Fruit fly (Drosophila melanogaster) whole organism, embryonic: ENCODE measurements around the gene CG11858.

Experiments
- Atf6 ChIP-seq: fragments of 200-800 bp; sonication (Bioruptor generic); IDR thresholded peaks from 2 replicates; pipeline ENCODE4 v1.3.6; 2022; ENCODE audit warnings: missing biosample characterization, missing genetic modification characterization
- BEAF-32 ChIP-seq: fragments of 200-800 bp; sonication (Bioruptor generic); optimal IDR thresholded peaks from 3 replicates; lab custom pipeline; 2017; ENCODE audit warnings: missing biosample characterization, missing genetic modification characterization, mild to moderate bottlenecking, moderate library complexity, missing genetic modification reagents
- C15 ChIP-seq: fragments of 200-800 bp; sonication (Bioruptor generic); IDR thresholded peaks from 3 replicates; pipeline ENCODE4 v1.3.6; 2022; ENCODE audit warnings: missing biosample characterization, missing genetic modification characterization
- CG10147 ChIP-seq: fragments of 200-800 bp; sonication (Bioruptor generic); optimal IDR thresholded peaks from 2 replicates; lab custom pipeline; 2019; ENCODE audit warnings: missing biosample characterization, mild to moderate bottlenecking, missing genetic modification characterization, moderate library complexity
- CG10366 ChIP-seq: fragments of 200-800 bp; sonication (Bioruptor generic); IDR thresholded peaks from 2 replicates; pipeline ENCODE4 v1.3.6; 2022; ENCODE audit warnings: missing biosample characterization, missing genetic modification characterization
- CG10654 ChIP-seq: fragments of 200-800 bp; sonication (Bioruptor generic); optimal IDR thresholded peaks from 2 replicates; lab custom pipeline; 2016; ENCODE audit warnings: missing biosample characterization, missing genetic modification characterization
- CG13775 ChIP-seq: fragments of 200-800 bp; sonication (Bioruptor generic); optimal IDR thresholded peaks from 3 replicates; lab custom pipeline; 2017; ENCODE audit warnings: missing biosample characterization, mild to moderate bottlenecking, missing genetic modification characterization
- CG14441 ChIP-seq: fragments of 200-800 bp; sonication (Bioruptor generic); IDR thresholded peaks from 2 replicates; pipeline ENCODE4 v1.3.6; 2022; ENCODE audit warnings: missing biosample characterization, missing genetic modification characterization
- CG14667 ChIP-seq: fragments of 200-800 bp; sonication (Bioruptor generic); IDR thresholded peaks from 2 replicates; pipeline ENCODE4 v1.3.6; 2022; ENCODE audit warnings: missing biosample characterization, missing genetic modification characterization
- CG31224 ChIP-seq: fragments of 200-800 bp; sonication (Bioruptor generic); IDR thresholded peaks from 2 replicates; pipeline ENCODE4 v1.3.6; 2022; ENCODE audit warnings: missing biosample characterization, missing genetic modification characterization
- CG33213 ChIP-seq: fragments of 200-800 bp; sonication (Bioruptor generic); optimal IDR thresholded peaks from 3 replicates; lab custom pipeline; 2016; ENCODE audit warnings: missing biosample characterization, missing genetic modification characterization
- CG4360 ChIP-seq: fragments of 200-800 bp; sonication (Bioruptor generic); IDR thresholded peaks from 2 replicates; pipeline ENCODE4 v1.3.6; 2022; ENCODE audit warnings: missing biosample characterization, missing genetic modification characterization
- CG6254 ChIP-seq: fragments of 200-800 bp; sonication (Bioruptor generic); optimal IDR thresholded peaks from 3 replicates; lab custom pipeline; 2017; ENCODE audit warnings: mild to moderate bottlenecking, missing biosample characterization, missing genetic modification reagents, missing genetic modification characterization
- CG6813 ChIP-seq: fragments of 200-800 bp; sonication (Bioruptor generic); optimal IDR thresholded peaks from 2 replicates; lab custom pipeline; 2017; ENCODE audit warnings: missing biosample characterization, missing genetic modification characterization, mild to moderate bottlenecking, moderate library complexity, missing genetic modification reagents
- CG7987 ChIP-seq: fragments of 200-800 bp; sonication (Bioruptor generic); optimal IDR thresholded peaks from 2 replicates; lab custom pipeline; 2018; ENCODE audit warnings: missing biosample characterization, mild to moderate bottlenecking, missing genetic modification characterization, moderate library complexity
- CG9437 ChIP-seq: fragments of 200-800 bp; sonication (Bioruptor generic); optimal IDR thresholded peaks from 2 replicates; lab custom pipeline; 2018; ENCODE audit warnings: missing biosample characterization, mild to moderate bottlenecking, missing genetic modification characterization
- D19B ChIP-seq: fragments of 200-800 bp; sonication (Bioruptor generic); optimal IDR thresholded peaks from 2 replicates; lab custom pipeline; 2017; ENCODE audit warnings: missing biosample characterization, mild to moderate bottlenecking, missing genetic modification characterization
- Gsc ChIP-seq: fragments of 200-800 bp; sonication (Bioruptor generic); IDR thresholded peaks from 2 replicates; pipeline ENCODE4 v1.3.6; 2022; ENCODE audit warnings: missing biosample characterization, missing genetic modification characterization
- H2.0 ChIP-seq: fragments of 200-800 bp; sonication (Bioruptor generic); IDR thresholded peaks from 2 replicates; pipeline ENCODE4 v1.3.6; 2022; ENCODE audit warnings: missing biosample characterization, missing genetic modification characterization
- Kr ChIP-seq: fragments of 200-800 bp; sonication (Bioruptor generic); optimal IDR thresholded peaks from 2 replicates; lab custom pipeline; 2017; ENCODE audit warnings: missing biosample characterization, mild to moderate bottlenecking, missing genetic modification characterization
- MTF-1 ChIP-seq: fragments of 200-800 bp; sonication (Bioruptor generic); optimal IDR thresholded peaks from 2 replicates; lab custom pipeline; 2018; ENCODE audit warnings: missing biosample characterization, mild to moderate bottlenecking, missing genetic modification characterization, borderline replicate concordance
- Pdp1 ChIP-seq, 2 experiments: fragments of 200-800 bp; sonication (Bioruptor generic); optimal IDR thresholded peaks; 3 replicates each; lab custom pipeline; 2016; ENCODE audit warnings: missing biosample characterization in 2 of 2, missing genetic modification characterization in 2 of 2, mild to moderate bottlenecking in 1 of 2, moderate library complexity in 1 of 2
- Rx ChIP-seq: fragments of 200-800 bp; sonication (Bioruptor generic); IDR thresholded peaks from 2 replicates; pipeline ENCODE4 v1.3.6; 2022; ENCODE audit warnings: missing biosample characterization, missing genetic modification characterization
- Side ChIP-seq: fragments of 200-800 bp; sonication (Bioruptor generic); optimal IDR thresholded peaks from 2 replicates; lab custom pipeline; 2016; ENCODE audit warnings: missing biosample characterization, missing genetic modification characterization
- Spps ChIP-seq: fragments of 200-800 bp; sonication (Bioruptor generic); optimal IDR thresholded peaks from 2 replicates; lab custom pipeline; 2018; ENCODE audit warnings: missing biosample characterization, mild to moderate bottlenecking, missing genetic modification characterization
- Stat92E ChIP-seq, 3 experiments: fragments of >200 bp in 2 of 3; fragments of 200-800 bp in 1 of 3; sonication (Bioruptor generic) in 1 of 3; optimal IDR thresholded peaks; 2 replicates each; lab custom pipeline; 2017 to 2019; ENCODE audit warnings: missing biosample characterization in 3 of 3, missing genetic modification characterization in 3 of 3, mild to moderate bottlenecking in 1 of 3, moderate library complexity in 1 of 3
- al ChIP-seq: fragments of 200-800 bp; sonication (Bioruptor generic); IDR thresholded peaks from 2 replicates; pipeline ENCODE4 v1.3.6; 2022; ENCODE audit warnings: missing biosample characterization, missing genetic modification characterization
- aop ChIP-seq: fragments of 200-800 bp; sonication (Bioruptor generic); IDR thresholded peaks from 2 replicates; pipeline ENCODE4 v1.3.6; 2022; ENCODE audit warnings: missing biosample characterization, missing genetic modification characterization
- ato ChIP-seq: fragments of 200-800 bp; sonication (Bioruptor generic); IDR thresholded peaks from 2 replicates; pipeline ENCODE4 v1.3.6; 2022; ENCODE audit warnings: missing biosample characterization, missing genetic modification characterization; ENCODE audit not compliant: partially characterized antibody
- bowl ChIP-seq: fragments of 200-800 bp; sonication (Bioruptor generic); IDR thresholded peaks from 2 replicates; pipeline ENCODE4 v1.3.6; 2022; ENCODE audit warnings: missing biosample characterization, missing genetic modification characterization
- cato ChIP-seq: fragments of 200-800 bp; sonication (Bioruptor generic); optimal IDR thresholded peaks from 2 replicates; lab custom pipeline; 2016; ENCODE audit warnings: missing biosample characterization, missing genetic modification characterization, borderline replicate concordance
- chn ChIP-seq: fragments of 200-800 bp; sonication (Bioruptor generic); optimal IDR thresholded peaks from 2 replicates; lab custom pipeline; 2016; ENCODE audit warnings: missing biosample characterization, missing genetic modification characterization
- fd102C ChIP-seq: fragments of 200-800 bp; sonication (Bioruptor generic); optimal IDR thresholded peaks from 2 replicates; lab custom pipeline; 2018; ENCODE audit warnings: missing biosample characterization, mild to moderate bottlenecking, missing genetic modification characterization, moderate library complexity
- gcm ChIP-seq: fragments of 200-800 bp; sonication (Bioruptor generic); optimal IDR thresholded peaks from 2 replicates; lab custom pipeline; 2019; ENCODE audit warnings: missing biosample characterization, mild to moderate bottlenecking, missing genetic modification characterization, moderate library complexity
- gem ChIP-seq: fragments of 200-800 bp; sonication (Bioruptor generic); optimal IDR thresholded peaks from 2 replicates; lab custom pipeline; 2019; ENCODE audit warnings: missing biosample characterization, mild to moderate bottlenecking, missing genetic modification characterization, moderate library complexity
- h ChIP-seq: fragments of >200 bp; optimal IDR thresholded peaks from 2 replicates; lab custom pipeline; 2017
- ham ChIP-seq: fragments of 200-800 bp; sonication (Bioruptor generic); IDR thresholded peaks from 2 replicates; pipeline ENCODE4 v1.3.6; 2022; ENCODE audit warnings: missing biosample characterization, missing genetic modification characterization
- jing ChIP-seq: fragments of 200-800 bp; sonication (Bioruptor generic); optimal IDR thresholded peaks from 2 replicates; lab custom pipeline; 2018; ENCODE audit warnings: missing biosample characterization, mild to moderate bottlenecking, missing genetic modification characterization
- maf-S ChIP-seq: fragments of 200-800 bp; sonication (Bioruptor generic); optimal IDR thresholded peaks from 2 replicates; lab custom pipeline; 2016; ENCODE audit warnings: missing biosample characterization, missing genetic modification characterization
- mirr ChIP-seq: fragments of 200-800 bp; sonication (Bioruptor generic); optimal IDR thresholded peaks from 3 replicates; lab custom pipeline; 2018; ENCODE audit warnings: missing biosample characterization, mild to moderate bottlenecking, missing genetic modification characterization
- pzg ChIP-seq: fragments of 200-800 bp; sonication (Bioruptor generic); optimal IDR thresholded peaks from 3 replicates; lab custom pipeline; 2018; ENCODE audit warnings: missing biosample characterization, mild to moderate bottlenecking, missing genetic modification characterization, moderate library complexity
- slou ChIP-seq: fragments of 200-800 bp; sonication (Bioruptor generic); optimal IDR thresholded peaks from 3 replicates; lab custom pipeline; 2016; ENCODE audit warnings: missing biosample characterization, missing genetic modification characterization
- sob ChIP-seq: fragments of 200-800 bp; sonication (Bioruptor generic); IDR thresholded peaks from 2 replicates; pipeline ENCODE4 v1.3.6; 2022; ENCODE audit warnings: missing biosample characterization, missing genetic modification characterization
- sqz ChIP-seq: fragments of 200-800 bp; sonication (Bioruptor generic); optimal IDR thresholded peaks from 3 replicates; lab custom pipeline; 2018; ENCODE audit warnings: missing biosample characterization, mild to moderate bottlenecking, missing genetic modification characterization
- ssp ChIP-seq: fragments of 200-800 bp; sonication (Bioruptor generic); IDR thresholded peaks from 2 replicates; pipeline ENCODE4 v1.3.6; 2022; ENCODE audit warnings: missing biosample characterization, missing genetic modification characterization
- stc ChIP-seq: fragments of 200-800 bp; sonication (Bioruptor generic); IDR thresholded peaks from 2 replicates; pipeline ENCODE4 v1.3.6; 2022; ENCODE audit warnings: missing biosample characterization, missing genetic modification characterization
- tap ChIP-seq: fragments of 200-800 bp; optimal IDR thresholded peaks from 3 replicates; lab custom pipeline; 2019; ENCODE audit warnings: missing biosample characterization, mild to moderate bottlenecking, missing genetic modification characterization, moderate library complexity
- tio ChIP-seq: fragments of 200-800 bp; sonication (Bioruptor generic); optimal IDR thresholded peaks from 2 replicates; lab custom pipeline; 2017; ENCODE audit warnings: missing biosample characterization, missing genetic modification characterization, inconsistent platforms
- trem ChIP-seq: fragments of 200-800 bp; optimal IDR thresholded peaks from 3 replicates; lab custom pipeline; 2019; ENCODE audit warnings: missing biosample characterization, mild to moderate bottlenecking, missing genetic modification characterization, moderate library complexity
- z ChIP-seq: fragments of 200-800 bp; sonication (Bioruptor generic); IDR thresholded peaks from 3 replicates; pipeline ENCODE4 v1.3.6; 2022; ENCODE audit warnings: missing biosample characterization, missing genetic modification characterization
- zen ChIP-seq: fragments of 200-800 bp; sonication (Bioruptor generic); optimal IDR thresholded peaks from 3 replicates; lab custom pipeline; 2018; ENCODE audit warnings: missing biosample characterization, mild to moderate bottlenecking, missing genetic modification characterization, moderate library complexity
- zen2 ChIP-seq: fragments of 200-800 bp; sonication (Bioruptor generic); IDR thresholded peaks from 3 replicates; pipeline ENCODE4 v1.3.6; 2022; ENCODE audit warnings: missing biosample characterization, missing genetic modification characterization; ENCODE audit not compliant: partially characterized antibody

CG11858 gene

DNA sequence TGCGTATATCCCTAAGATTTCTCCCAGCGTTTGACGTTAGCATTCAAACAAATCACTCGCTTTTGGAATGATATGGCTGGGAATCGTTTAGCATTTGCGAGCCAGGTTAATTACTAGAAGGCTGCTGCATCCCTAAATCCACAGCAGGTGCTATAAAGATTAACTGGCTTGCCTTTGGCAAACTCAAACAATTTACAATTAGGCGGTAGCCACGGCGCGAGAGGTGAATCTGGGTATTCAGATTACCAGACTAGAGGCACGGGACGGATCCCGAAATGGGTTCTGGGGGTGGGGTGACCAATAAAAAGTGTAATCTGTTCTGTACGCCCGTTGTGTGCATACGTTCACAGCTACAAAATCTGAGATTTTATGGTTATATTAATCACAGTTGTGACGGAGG, 18.6 kb downstream of the CG11858 start, which contains the start of gene CG11892 (continued):
- TF ChIP-seq CG31224 = no peak
- TF ChIP-seq slou (GFP tag; lab: Kevin White, UChicago) = no peak
- no peak for TF ChIP-seq cato (GFP tag; lab: Kevin White, UChicago)
- TF ChIP-seq aop (GFP tag; lab: Robert Waterston, UW) = no peak
- TF ChIP-seq H2.0 (GFP tag; lab: Robert Waterston, UW) = no peak
- no peak for TF ChIP-seq CG6254
- no peak for TF ChIP-seq Pdp1 (GFP tag; optimal IDR thresholded peaks at IDR 0.05; lab: Kevin White, UChicago)
- TF ChIP-seq Spps (tag; lab: Kevin White, UChicago) = no peak
- no peak for TF ChIP-seq al (GFP tag; lab: Robert Waterston, UW)
- 0 out of 3 replicates have a peak, but pooled peaks have one; percentile 32 for TF ChIP-seq C15 (GFP tag; lab: Robert Waterston, UW)
- no peak for TF ChIP-seq CG10654 (GFP tag; lab: Kevin White, UChicago)
- TF ChIP-seq sob (GFP tag; lab: Robert Waterston, UW) = no peak; the same call in 1 of the 2 replicates
- no peak for TF ChIP-seq Rx (GFP tag; lab: Robert Waterston, UW)
- no peak for TF ChIP-seq Stat92E (GFP tag; optimal IDR thresholded peaks at IDR 0.05; lab: Kevin White, UChicago)
- TF ChIP-seq trem (tag; lab: Kevin White, UChicago) = no peak
- no peak for TF ChIP-seq bowl (GFP tag; lab: Robert Waterston, UW)
- no peak for TF ChIP-seq CG4360 (GFP tag; lab: Robert Waterston, UW)
- no peak for TF ChIP-seq Side
- no peak for TF ChIP-seq CG6813 (GFP tag; lab: Kevin White, UChicago)
- peak; percentile 21; the same call in 1 of the 2 replicates for TF ChIP-seq Atf6
- no peak for TF ChIP-seq pzg
- TF ChIP-seq MTF-1 (GFP tag; lab: Kevin White, UChicago) = peak; percentile 69
- no peak for TF ChIP-seq CG33213 (GFP tag; lab: Kevin White, UChicago)
- TF ChIP-seq CG14667 (GFP tag; lab: Robert Waterston, UW) = no peak
- TF ChIP-seq fd102C = no peak
- TF ChIP-seq CG14441 (GFP tag; lab: Robert Waterston, UW) = no peak
- TF ChIP-seq chn = no peak
- no peak for TF ChIP-seq z (GFP tag; lab: Robert Waterston, UW)
- TF ChIP-seq sqz (GFP tag; lab: Kevin White, UChicago) = no peak
- TF ChIP-seq gem (tag; lab: Kevin White, UChicago) = peak; percentile 53
- no peak for TF ChIP-seq ssp (GFP tag; lab: Robert Waterston, UW)
- TF ChIP-seq D19B (GFP tag; lab: Kevin White, UChicago) = no peak
- TF ChIP-seq CG9437 = no peak
- TF ChIP-seq tap (tag; lab: Kevin White, UChicago) = peak; percentile 52
- TF ChIP-seq CG10147 (GFP tag; lab: Kevin White, UChicago) = peak; percentile 27
- TF ChIP-seq tio (GFP tag; lab: Kevin White, UChicago) = no peak
- no peak for TF ChIP-seq CG10366 (GFP tag; lab: Robert Waterston, UW)
- no peak for TF ChIP-seq zen2 (GFP tag; lab: Robert Waterston, UW)
- no peak for TF ChIP-seq BEAF-32
- no peak for TF ChIP-seq stc
- no peak for TF ChIP-seq mirr (GFP tag; lab: Kevin White, UChicago)
- no peak for TF ChIP-seq h (lab: Kevin White, UChicago)
- TF ChIP-seq Kr (GFP tag; lab: Kevin White, UChicago) = no peak
- no peak for TF ChIP-seq ham
- TF ChIP-seq CG7987 (GFP tag; lab: Kevin White, UChicago) = peak; percentile 80
- no peak for TF ChIP-seq ato (GFP tag; lab: Robert Waterston, UW)
- no peak for TF ChIP-seq CG13775 (GFP tag; lab: Kevin White, UChicago)
- TF ChIP-seq jing (GFP tag; lab: Kevin White, UChicago) = no peak
- TF ChIP-seq gcm (GFP tag; lab: Kevin White, UChicago) = no peak
- TF ChIP-seq zen (tag; lab: Kevin White, UChicago) = no peak
- TF ChIP-seq maf-S (GFP tag; lab: Kevin White, UChicago) = no peak
- TF ChIP-seq Gsc = no peak
